Worm (Caenorhabditis elegans): Measurements from ENCODE around the gene K02E7.12.

- TF ChIP-seq efl-1 (GFP tag; optimal IDR thresholded peaks at IDR 0.05), result no peak
- TF ChIP-seq sptf-2 (GFP tag; optimal IDR thresholded peaks at IDR 0.05), result no peak
- no peak for TF ChIP-seq madf-8 (GFP tag; conservative IDR thresholded peaks at IDR 0.05)
These were observed 14.6 kb downstream of the K02E7.12 start for ce11 chrII:1085546-1085945.
